Worm (Caenorhabditis elegans) whole organism, young adult: ENCODE measurements around the gene str-3.
A peak's percentile ranks its signal among the peaks of the same experiment; 100 is the strongest.

Experiments used
- B0035.1 ChIP-seq: sonication (generic microtip); optimal IDR thresholded peaks from 2 replicates; lab custom pipeline; 2016; ENCODE audit warnings: missing genetic modification characterization, mild to moderate bottlenecking, missing compliant biosample characterization, missing genotype, missing genetic modification reagents
- B0336.3 ChIP-seq: fragments of 200-800 bp; sonication (Bioruptor generic); IDR thresholded peaks from 2 replicates; pipeline ENCODE4 v1.3.6; 2022; ENCODE audit warnings: missing genetic modification characterization, missing compliant biosample characterization
- D2030.7 ChIP-seq: fragments of 200-800 bp; sonication (Bioruptor generic); IDR thresholded peaks from 2 replicates; pipeline ENCODE4 v1.3.6; 2022; ENCODE audit warnings: missing genetic modification reagents, missing genetic modification characterization, missing compliant biosample characterization
- F23B12.7 ChIP-seq: sonication (generic microtip); optimal IDR thresholded peaks from 2 replicates; lab custom pipeline; 2017; ENCODE audit warnings: missing genetic modification characterization, mild to moderate bottlenecking, missing compliant biosample characterization, antibody characterized with exemption, moderate library complexity; ENCODE audit not compliant: insufficient read depth
- F39B2.1 ChIP-seq: fragments of 200-800 bp; sonication (Bioruptor generic); IDR thresholded peaks from 2 replicates; pipeline ENCODE4 v1.3.6; 2022; ENCODE audit warnings: missing genetic modification reagents, missing genetic modification characterization, missing compliant biosample characterization
- K12H6.12 ChIP-seq: fragments of 200-800 bp; sonication (Bioruptor generic); optimal IDR thresholded peaks from 2 replicates; lab custom pipeline; 2018; ENCODE audit warnings: mild to moderate bottlenecking, missing genetic modification characterization, missing compliant biosample characterization
- Y56A3A.18 ChIP-seq: fragments of 200-800 bp; sonication (Bioruptor generic); IDR thresholded peaks from 2 replicates; pipeline ENCODE4 v1.3.6; 2022; ENCODE audit warnings: missing genetic modification reagents, missing genetic modification characterization, missing compliant biosample characterization
- Y79H2A.3 ChIP-seq: fragments of 200-800 bp; sonication (Bioruptor generic); conservative IDR thresholded peaks from 2 replicates; pipeline ENCODE4 v1.3.6; 2022; ENCODE audit warnings: missing genetic modification reagents, missing genetic modification characterization, missing compliant biosample characterization
- Y95B8A.8 ChIP-seq: fragments of 200-800 bp; sonication (Bioruptor generic); IDR thresholded peaks from 2 replicates; pipeline ENCODE4 v1.3.6; 2022; ENCODE audit warnings: missing genetic modification reagents, missing genetic modification characterization, missing compliant biosample characterization
- ama-1 ChIP-seq, 3 experiments: fragments of 150-350 bp in 1 of 3; sonication (generic microtip) in 2 of 3; optimal IDR thresholded peaks; 2 replicates each; lab custom pipeline; 2014 to 2018; ENCODE audit warnings: missing biosample characterization in 2 of 3, missing genetic modification characterization in 2 of 3, missing genetic modification reagents in 2 of 3
- athp-1 ChIP-seq: sonication (generic microtip); optimal IDR thresholded peaks from 2 replicates; lab custom pipeline; 2017; ENCODE audit warnings: mild to moderate bottlenecking, missing genetic modification characterization, missing compliant biosample characterization
- bed-2 ChIP-seq: fragments of 200-800 bp; sonication (Bioruptor generic); IDR thresholded peaks from 2 replicates; pipeline ENCODE4 v1.3.6; 2022; ENCODE audit warnings: missing genetic modification reagents, missing genetic modification characterization, missing compliant biosample characterization
- ceh-100 ChIP-seq: fragments of 200-800 bp; sonication (Bioruptor generic); IDR thresholded peaks from 2 replicates; pipeline ENCODE4 v1.3.6; 2022; ENCODE audit warnings: missing genetic modification reagents, missing genetic modification characterization, missing compliant biosample characterization
- ceh-27 ChIP-seq: fragments of 200-800 bp; sonication (Bioruptor generic); optimal IDR thresholded peaks from 2 replicates; lab custom pipeline; 2018; ENCODE audit warnings: mild to moderate bottlenecking, missing genetic modification characterization, moderate library complexity, missing compliant biosample characterization
- chd-7 ChIP-seq: sonication (generic microtip); optimal IDR thresholded peaks from 2 replicates; lab custom pipeline; 2016; ENCODE audit warnings: mild to moderate bottlenecking, missing genetic modification characterization, moderate library complexity, missing compliant biosample characterization
- die-1 ChIP-seq: sonication (generic microtip); optimal IDR thresholded peaks from 2 replicates; lab custom pipeline; 2016; ENCODE audit warnings: missing genotype, mild to moderate bottlenecking, missing genetic modification characterization, missing compliant biosample characterization
- dpl-1 ChIP-seq: fragments of 150-350 bp; optimal IDR thresholded peaks from 2 replicates; lab custom pipeline; 2014; ENCODE audit warnings: missing biosample characterization, missing genetic modification reagents, missing genetic modification characterization
- ekl-4 ChIP-seq: fragments of 200-800 bp; sonication (Bioruptor generic); IDR thresholded peaks from 2 replicates; pipeline ENCODE4 v1.3.6; 2022; ENCODE audit warnings: missing genetic modification reagents, missing genetic modification characterization, missing compliant biosample characterization
- ets-4 ChIP-seq: fragments of 200-800 bp; sonication (Bioruptor generic); optimal IDR thresholded peaks from 2 replicates; lab custom pipeline; 2018; ENCODE audit warnings: mild to moderate bottlenecking, missing genetic modification characterization, missing compliant biosample characterization
- fkh-3 ChIP-seq: sonication (generic microtip); optimal IDR thresholded peaks from 2 replicates; lab custom pipeline; 2016; ENCODE audit warnings: mild to moderate bottlenecking, missing genetic modification characterization, missing compliant biosample characterization
- hmg-1.2 ChIP-seq: fragments of 200-800 bp; sonication (Bioruptor generic); IDR thresholded peaks from 2 replicates; pipeline ENCODE4 v1.3.6; 2022; ENCODE audit warnings: missing genetic modification reagents, missing genetic modification characterization, missing compliant biosample characterization
- let-526 ChIP-seq: fragments of 200-800 bp; sonication (Bioruptor generic); IDR thresholded peaks from 2 replicates; pipeline ENCODE4 v1.3.6; 2022; ENCODE audit warnings: missing genetic modification reagents, missing genetic modification characterization, missing compliant biosample characterization
- lin-35 ChIP-seq, 3 experiments: fragments of 150-350 bp in 2 of 3; sonication (generic microtip) in 1 of 3; optimal IDR thresholded peaks; 2 replicates each; lab custom pipeline; 2014 to 2018; ENCODE audit warnings: missing biosample characterization in 3 of 3, missing genetic modification characterization in 3 of 3, missing genetic modification reagents in 3 of 3
- lin-40 ChIP-seq: sonication (generic microtip); optimal IDR thresholded peaks from 2 replicates; lab custom pipeline; 2016; ENCODE audit warnings: missing genetic modification characterization, mild to moderate bottlenecking, missing compliant biosample characterization, missing genotype, missing genetic modification reagents
- lsl-1 ChIP-seq: fragments of 200-800 bp; sonication (Bioruptor generic); optimal IDR thresholded peaks from 2 replicates; lab custom pipeline; 2018; ENCODE audit warnings: mild to moderate bottlenecking, missing genetic modification characterization, moderate library complexity, missing compliant biosample characterization
- madf-10 ChIP-seq: sonication (generic microtip); optimal IDR thresholded peaks from 2 replicates; lab custom pipeline; 2016; ENCODE audit warnings: mild to moderate bottlenecking, missing genetic modification characterization, missing compliant biosample characterization
- mcd-1 ChIP-seq: fragments of 200-800 bp; sonication (Bioruptor generic); IDR thresholded peaks from 2 replicates; pipeline ENCODE4 v1.3.6; 2022; ENCODE audit warnings: missing genetic modification reagents, missing genetic modification characterization, missing compliant biosample characterization
- nfya-1 ChIP-seq: sonication (generic microtip); optimal IDR thresholded peaks from 2 replicates; lab custom pipeline; 2017; ENCODE audit warnings: antibody characterized with exemption, missing compliant biosample characterization, missing genetic modification characterization, borderline replicate concordance; ENCODE audit not compliant: insufficient read depth
- nfya-2 ChIP-seq: fragments of 200-800 bp; sonication (Bioruptor generic); IDR thresholded peaks from 2 replicates; pipeline ENCODE4 v1.3.6; 2022; ENCODE audit warnings: missing genetic modification reagents, missing genetic modification characterization, missing compliant biosample characterization
- rcor-1 ChIP-seq: fragments of 200-800 bp; sonication (Bioruptor generic); IDR thresholded peaks from 2 replicates; pipeline ENCODE4 v1.3.6; 2022; ENCODE audit warnings: missing genetic modification reagents, missing genetic modification characterization, missing compliant biosample characterization
- sea-2 ChIP-seq: fragments of 200-800 bp; sonication (Bioruptor generic); IDR thresholded peaks from 2 replicates; pipeline ENCODE4 v1.3.6; 2022; ENCODE audit warnings: missing genetic modification characterization, missing compliant biosample characterization
- somi-1 ChIP-seq: fragments of 200-800 bp; sonication (Bioruptor generic); optimal IDR thresholded peaks from 2 replicates; lab custom pipeline; 2018; ENCODE audit warnings: mild to moderate bottlenecking, missing genetic modification characterization, missing compliant biosample characterization
- unc-62 ChIP-seq: fragments of 150-350 bp; optimal IDR thresholded peaks from 2 replicates; lab custom pipeline; 2014; ENCODE audit warnings: missing biosample characterization, missing genetic modification reagents, missing genetic modification characterization
- xnd-1 ChIP-seq: sonication (generic microtip); optimal IDR thresholded peaks from 2 replicates; lab custom pipeline; 2016; ENCODE audit warnings: missing genotype, missing genetic modification reagents, missing genetic modification characterization, missing compliant biosample characterization
- zfh-2 ChIP-seq: fragments of 200-800 bp; sonication (Bioruptor generic); conservative IDR thresholded peaks from 2 replicates; pipeline ENCODE4 v1.3.6; 2022; ENCODE audit warnings: missing genetic modification reagents, missing genetic modification characterization, missing compliant biosample characterization

Gene str-3

ce11 chrIV:11109771-11110170 lies 9.6 kb upstream of the str-3 start, which contains the start of gene pigk-1 (continued):
- TF ChIP-seq let-526 (GFP tag; lab: Robert Waterston, UW), result no peak
- peak; percentile 48; the same call in 1 of the 2 replicates for TF ChIP-seq mcd-1 (GFP tag; lab: Robert Waterston, UW)
- TF ChIP-seq zfh-2 (GFP tag; lab: Robert Waterston, UW), result no peak
- peak; percentile 28 for TF ChIP-seq athp-1 (tag; lab: Kevin White, UChicago)
- peak; percentile 37; the same call in 1 of the 2 replicates for TF ChIP-seq hmg-1.2 (GFP tag; lab: Robert Waterston, UW)
- TF ChIP-seq K12H6.12, result no peak
- no peak for TF ChIP-seq ama-1 (optimal IDR thresholded peaks at IDR 0.05; lab: Kevin White, UChicago)
- peak in 1 of 2 experiments; percentile 30 for TF ChIP-seq ama-1 (GFP tag; optimal IDR thresholded peaks at IDR 0.05; lab: Kevin White, UChicago)
- TF ChIP-seq dpl-1 (GFP tag; lab: Kevin White, UChicago), result no peak
- peak; percentile 2 for TF ChIP-seq ceh-27 (GFP tag; lab: Kevin White, UChicago)
- peak; percentile 71; the same call in 1 of the 2 replicates for TF ChIP-seq nfya-2 (GFP tag; lab: Robert Waterston, UW)
- TF ChIP-seq rcor-1 (GFP tag; lab: Robert Waterston, UW), result peak; percentile 66; the same call in 1 of the 2 replicates
- TF ChIP-seq B0336.3 (GFP tag; lab: Robert Waterston, UW), result peak; percentile 88
- TF ChIP-seq fkh-3, result no peak
- no peak for TF ChIP-seq Y79H2A.3 (GFP tag; lab: Robert Waterston, UW)
- no peak for TF ChIP-seq unc-62 (GFP tag; lab: Kevin White, UChicago)

- TF ChIP-seq bed-2 (GFP tag; lab: Robert Waterston, UW) (no peak), madf-10 (tag; lab: Kevin White, UChicago) (no peak), ets-4 (no peak), let-526 (GFP tag; lab: Robert Waterston, UW) (no peak), unc-62 (GFP tag; lab: Kevin White, UChicago) (no peak), lsl-1 (GFP tag; lab: Kevin White, UChicago) (no peak), sea-2 (no peak), lin-40 (tag; lab: Kevin White, UChicago) (no peak), F23B12.7 (tag; lab: Kevin White, UChicago) (no peak), xnd-1 (tag; lab: Kevin White, UChicago) (no peak), D2030.7 (GFP tag; lab: Robert Waterston, UW) (no peak), ekl-4 (GFP tag; lab: Robert Waterston, UW) (no peak), nfya-1 (tag; lab: Kevin White, UChicago) (no peak), ceh-100 (GFP tag; lab: Robert Waterston, UW) (no peak), Y95B8A.8 (GFP tag; lab: Robert Waterston, UW) (no peak)
- TF ChIP-seq, all 124 proteins: peak for 0
Observed at ce11 chrIV:11105724-11106123, 5.6 kb upstream of the str-3 start, which contains the start of gene srlf-24. TSS of gene srlf-24 (minus strand) at chrIV:11105824.

- TF ChIP-seq lin-35 (GFP tag; optimal IDR thresholded peaks at IDR 0.05; lab: Kevin White, UChicago) (no peak), die-1 (tag; lab: Kevin White, UChicago) (no peak), chd-7 (tag; lab: Kevin White, UChicago) (no peak), Y56A3A.18 (no peak), F39B2.1 (no peak), D2030.7 (GFP tag; lab: Robert Waterston, UW) (no peak), somi-1 (GFP tag; lab: Kevin White, UChicago) (no peak), B0035.1 (tag; lab: Kevin White, UChicago) (no peak)
- TF ChIP-seq, all 124 proteins: peak for 0
Observed at ce11 chrIV:11103501-11103900, 3.3 kb upstream of the str-3 start.
